Fruit fly (Drosophila melanogaster) whole organism, embryonic: ENCODE data around the gene Ipo9.

Experiments
- ATbp ChIP-seq: fragments of 200-800 bp; sonication (Bioruptor generic); optimal IDR thresholded peaks from 2 replicates; lab custom pipeline; 2017; ENCODE audit warnings: missing biosample characterization, mild to moderate bottlenecking, missing genetic modification characterization, missing genetic modification reagents
- CG10462 ChIP-seq: fragments of 200-800 bp; sonication (Bioruptor generic); optimal IDR thresholded peaks from 2 replicates; lab custom pipeline; 2016; ENCODE audit warnings: missing biosample characterization, missing genetic modification characterization
- CG11398 ChIP-seq: fragments of 200-800 bp; sonication (Bioruptor generic); optimal IDR thresholded peaks from 2 replicates; lab custom pipeline; 2016; ENCODE audit warnings: missing biosample characterization, missing genetic modification characterization
- CG11504 ChIP-seq: fragments of 200-800 bp; sonication (Bioruptor generic); optimal IDR thresholded peaks from 3 replicates; lab custom pipeline; 2019; ENCODE audit warnings: missing biosample characterization, mild to moderate bottlenecking, missing genetic modification characterization, moderate library complexity
- CG12071 ChIP-seq: fragments of 200-800 bp; sonication (Bioruptor generic); optimal IDR thresholded peaks from 3 replicates; lab custom pipeline; 2018; ENCODE audit warnings: missing biosample characterization, mild to moderate bottlenecking, missing genetic modification characterization
- CG13287 ChIP-seq: fragments of 200-800 bp; sonication (Bioruptor generic); IDR thresholded peaks from 2 replicates; pipeline ENCODE4 v1.3.6; 2022; ENCODE audit warnings: missing biosample characterization, missing genetic modification characterization; ENCODE audit not compliant: partially characterized antibody
- CG15269 ChIP-seq: fragments of 200-800 bp; sonication (Bioruptor generic); optimal IDR thresholded peaks from 2 replicates; lab custom pipeline; 2018; ENCODE audit warnings: missing biosample characterization, mild to moderate bottlenecking, missing genetic modification characterization, moderate library complexity
- CG15514 ChIP-seq: fragments of 200-800 bp; sonication (Bioruptor generic); optimal IDR thresholded peaks from 3 replicates; lab custom pipeline; 2017; ENCODE audit warnings: missing biosample characterization, missing genetic modification characterization, mild to moderate bottlenecking, moderate library complexity, missing genetic modification reagents
- CG1647 ChIP-seq: fragments of 200-800 bp; sonication (Bioruptor generic); optimal IDR thresholded peaks from 3 replicates; lab custom pipeline; 2016; ENCODE audit warnings: missing biosample characterization, missing genetic modification characterization
- CG18764 ChIP-seq: fragments of 200-800 bp; sonication (Bioruptor generic); optimal IDR thresholded peaks from 3 replicates; lab custom pipeline; 2016; ENCODE audit warnings: missing biosample characterization, missing genetic modification characterization
- CG2129 ChIP-seq: fragments of 200-800 bp; sonication (Bioruptor generic); IDR thresholded peaks from 2 replicates; pipeline ENCODE4 v1.3.6; 2022; ENCODE audit warnings: missing biosample characterization, missing genetic modification characterization; ENCODE audit not compliant: partially characterized antibody
- CG31441 ChIP-seq: fragments of 200-800 bp; sonication (Bioruptor generic); IDR thresholded peaks from 2 replicates; pipeline ENCODE4 v1.3.6; 2022; ENCODE audit warnings: missing biosample characterization, missing genetic modification characterization
- CG3995 ChIP-seq: fragments of 200-800 bp; sonication (Bioruptor generic); optimal IDR thresholded peaks from 3 replicates; lab custom pipeline; 2016; ENCODE audit warnings: missing biosample characterization, missing genetic modification characterization
- CG43689 ChIP-seq: fragments of 200-800 bp; sonication (Bioruptor generic); IDR thresholded peaks from 2 replicates; pipeline ENCODE4 v1.3.6; 2022; ENCODE audit warnings: missing biosample characterization, missing genetic modification characterization
- CG5953 ChIP-seq: fragments of 200-800 bp; sonication (Bioruptor generic); IDR thresholded peaks from 2 replicates; pipeline ENCODE4 v1.3.6; 2022; ENCODE audit warnings: missing biosample characterization, missing genetic modification characterization
- CG7839 ChIP-seq: fragments of 200-800 bp; sonication (Bioruptor generic); optimal IDR thresholded peaks from 3 replicates; lab custom pipeline; 2018; ENCODE audit warnings: missing biosample characterization, mild to moderate bottlenecking, missing genetic modification characterization, moderate library complexity
- CG7963 ChIP-seq: fragments of 200-800 bp; sonication (Bioruptor generic); IDR thresholded peaks from 3 replicates; pipeline ENCODE4 v1.3.6; 2022; ENCODE audit warnings: missing biosample characterization, missing genetic modification characterization; ENCODE audit not compliant: partially characterized antibody
- CG8290 ChIP-seq, 3 experiments: fragments of 200-800 bp; sonication (Bioruptor generic); optimal IDR thresholded peaks; 2 replicates each; lab custom pipeline; 2016 to 2019; ENCODE audit warnings: missing biosample characterization in 3 of 3, missing genetic modification characterization in 3 of 3, mild to moderate bottlenecking in 2 of 3, moderate library complexity in 1 of 3
- CG9797 ChIP-seq: fragments of 200-800 bp; sonication (Bioruptor generic); optimal IDR thresholded peaks from 3 replicates; lab custom pipeline; 2018; ENCODE audit warnings: missing biosample characterization, mild to moderate bottlenecking, missing genetic modification characterization
- Dref ChIP-seq: fragments of 200-800 bp; sonication (Bioruptor generic); IDR thresholded peaks from 2 replicates; pipeline ENCODE4 v1.3.6; 2022; ENCODE audit warnings: missing biosample characterization, missing genetic modification characterization
- Elba2 ChIP-seq: fragments of 200-800 bp; sonication (Bioruptor generic); optimal IDR thresholded peaks from 3 replicates; lab custom pipeline; 2016; ENCODE audit warnings: missing biosample characterization, missing genetic modification characterization
- Hmr ChIP-seq: fragments of 200-800 bp; sonication (Bioruptor generic); optimal IDR thresholded peaks from 3 replicates; lab custom pipeline; 2017; ENCODE audit warnings: mild to moderate bottlenecking, missing biosample characterization, missing genetic modification reagents, missing genetic modification characterization
- NK7.1 ChIP-seq: fragments of 200-800 bp; sonication (Bioruptor generic); optimal IDR thresholded peaks from 3 replicates; lab custom pipeline; 2016; ENCODE audit warnings: missing biosample characterization, missing genetic modification characterization
- PHDP ChIP-seq: fragments of 200-800 bp; sonication (Bioruptor generic); optimal IDR thresholded peaks from 3 replicates; lab custom pipeline; 2018; ENCODE audit warnings: missing biosample characterization, mild to moderate bottlenecking, missing genetic modification characterization, moderate library complexity
- Rx ChIP-seq: fragments of 200-800 bp; sonication (Bioruptor generic); IDR thresholded peaks from 2 replicates; pipeline ENCODE4 v1.3.6; 2022; ENCODE audit warnings: missing biosample characterization, missing genetic modification characterization
- bsh ChIP-seq, 2 experiments: fragments of 200-800 bp; sonication (Bioruptor generic); optimal IDR thresholded peaks; 2 replicates each; lab custom pipeline; 2017 to 2018; ENCODE audit warnings: mild to moderate bottlenecking in 2 of 2, missing biosample characterization in 2 of 2, missing genetic modification characterization in 2 of 2, moderate library complexity in 1 of 2
- cad ChIP-seq: fragments of >200 bp; optimal IDR thresholded peaks from 2 replicates; lab custom pipeline; 2017; ENCODE audit warnings: missing biosample characterization, missing genetic modification characterization
- danr ChIP-seq: fragments of 200-800 bp; sonication (Bioruptor generic); IDR thresholded peaks from 2 replicates; pipeline ENCODE4 v1.3.6; 2022; ENCODE audit warnings: missing biosample characterization, missing genetic modification characterization
- gem ChIP-seq: fragments of 200-800 bp; sonication (Bioruptor generic); optimal IDR thresholded peaks from 2 replicates; lab custom pipeline; 2019; ENCODE audit warnings: missing biosample characterization, mild to moderate bottlenecking, missing genetic modification characterization, moderate library complexity
- inv ChIP-seq: fragments of 200-800 bp; sonication (Bioruptor generic); IDR thresholded peaks from 2 replicates; pipeline ENCODE4 v1.3.6; 2022; ENCODE audit warnings: missing biosample characterization, missing genetic modification characterization; ENCODE audit not compliant: partially characterized antibody
- jumu ChIP-seq: fragments of 200-800 bp; sonication (Bioruptor generic); optimal IDR thresholded peaks from 3 replicates; lab custom pipeline; 2016; ENCODE audit warnings: missing biosample characterization, missing genetic modification characterization
- kay ChIP-seq: fragments of 200-800 bp; sonication (Bioruptor generic); optimal IDR thresholded peaks from 2 replicates; lab custom pipeline; 2016; ENCODE audit warnings: missing biosample characterization, missing genetic modification characterization
- lola ChIP-seq, 3 experiments: fragments of >200 bp in 2 of 3; fragments of 200-800 bp in 1 of 3; sonication (Bioruptor generic) in 1 of 3; optimal IDR thresholded peaks; 2 replicates each; lab custom pipeline; 2017 to 2019; ENCODE audit warnings: missing biosample characterization in 3 of 3, missing genetic modification characterization in 3 of 3, mild to moderate bottlenecking in 1 of 3, moderate library complexity in 1 of 3
- lov ChIP-seq, 2 experiments: fragments of 200-800 bp in 1 of 2; fragments of >200 bp in 1 of 2; sonication (Bioruptor generic) in 1 of 2; IDR thresholded peaks in 1 of 2; optimal IDR thresholded peaks in 1 of 2; 2 replicates in 1 of 2; 3 replicates in 1 of 2; pipeline versions ENCODE4 v1.3.6 to Lab custom; 2017 to 2022; ENCODE audit warnings: missing biosample characterization in 1 of 2, missing genetic modification characterization in 1 of 2
- nerfin-2 ChIP-seq: fragments of 200-800 bp; sonication (Bioruptor generic); IDR thresholded peaks from 2 replicates; pipeline ENCODE4 v1.3.6; 2022; ENCODE audit warnings: missing biosample characterization, missing genetic modification characterization; ENCODE audit not compliant: partially characterized antibody
- repo ChIP-seq: fragments of 200-800 bp; sonication (Bioruptor generic); optimal IDR thresholded peaks from 2 replicates; lab custom pipeline; 2016; ENCODE audit warnings: missing biosample characterization, missing genetic modification characterization
- row ChIP-seq: fragments of 200-800 bp; sonication (Bioruptor generic); IDR thresholded peaks from 3 replicates; pipeline ENCODE4 v1.3.6; 2022; ENCODE audit warnings: missing biosample characterization, missing genetic modification characterization
- scrt ChIP-seq: fragments of 200-800 bp; sonication (Bioruptor generic); optimal IDR thresholded peaks from 2 replicates; lab custom pipeline; 2018; ENCODE audit warnings: missing biosample characterization, mild to moderate bottlenecking, missing genetic modification characterization, moderate library complexity
- slou ChIP-seq: fragments of 200-800 bp; sonication (Bioruptor generic); optimal IDR thresholded peaks from 3 replicates; lab custom pipeline; 2016; ENCODE audit warnings: missing biosample characterization, missing genetic modification characterization
- sug ChIP-seq: fragments of 200-800 bp; optimal IDR thresholded peaks from 2 replicates; lab custom pipeline; 2019; ENCODE audit warnings: missing biosample characterization, mild to moderate bottlenecking, missing genetic modification characterization, moderate library complexity
- tin ChIP-seq: fragments of 200-800 bp; sonication (Bioruptor generic); optimal IDR thresholded peaks from 3 replicates; lab custom pipeline; 2016; ENCODE audit warnings: missing biosample characterization, missing genetic modification characterization
- tio ChIP-seq: fragments of 200-800 bp; sonication (Bioruptor generic); optimal IDR thresholded peaks from 2 replicates; lab custom pipeline; 2017; ENCODE audit warnings: missing biosample characterization, missing genetic modification characterization, inconsistent platforms
- unc-4 ChIP-seq: fragments of 200-800 bp; sonication (Bioruptor generic); IDR thresholded peaks from 2 replicates; pipeline ENCODE4 v1.3.6; 2022; ENCODE audit warnings: missing biosample characterization, missing genetic modification characterization; ENCODE audit not compliant: partially characterized antibody
- unpg ChIP-seq: fragments of 200-800 bp; sonication (Bioruptor generic); optimal IDR thresholded peaks from 3 replicates; lab custom pipeline; 2018; ENCODE audit warnings: missing biosample characterization, mild to moderate bottlenecking, missing genetic modification characterization, moderate library complexity
- wdn ChIP-seq: fragments of 200-800 bp; sonication (Bioruptor generic); IDR thresholded peaks from 2 replicates; pipeline ENCODE4 v1.3.6; 2022; ENCODE audit warnings: missing biosample characterization, missing genetic modification characterization
- wor ChIP-seq: fragments of 200-800 bp; sonication (Bioruptor generic); IDR thresholded peaks from 2 replicates; pipeline ENCODE4 v1.3.6; 2022; ENCODE audit warnings: missing biosample characterization, missing genetic modification characterization
- zen ChIP-seq: fragments of 200-800 bp; sonication (Bioruptor generic); optimal IDR thresholded peaks from 3 replicates; lab custom pipeline; 2018; ENCODE audit warnings: missing biosample characterization, mild to moderate bottlenecking, missing genetic modification characterization, moderate library complexity
- zfh1 ChIP-seq: fragments of 200-800 bp; sonication (Bioruptor generic); IDR thresholded peaks from 3 replicates; pipeline ENCODE4 v1.3.6; 2022; ENCODE audit warnings: missing biosample characterization, missing genetic modification characterization

The Ipo9 gene

dm6 chr3R:11409667-11410137 lies 2.6 kb upstream of the Ipo9 start, which contains the start of the genes mgr and Irbp (continued):
- TF ChIP-seq unc-4 (GFP tag; lab: Robert Waterston, UW), result peak; percentile 83
- peak; percentile 77 for TF ChIP-seq Dref
- TF ChIP-seq CG2129 (GFP tag; lab: Robert Waterston, UW), result peak; percentile 79
- TF ChIP-seq tio, result no peak
- TF ChIP-seq CG43689 (GFP tag; lab: Robert Waterston, UW), result peak; percentile 78
- TF ChIP-seq jumu, result peak; percentile 34
- peak; percentile 94 for TF ChIP-seq PHDP (tag; lab: Kevin White, UChicago)
- TF ChIP-seq CG11398 (GFP tag; lab: Kevin White, UChicago), result no peak
- peak; percentile 92 for TF ChIP-seq wdn (GFP tag; lab: Robert Waterston, UW)
- TF ChIP-seq row, result peak; percentile 97
- peak in 1 of 2 experiments; percentile 95 for TF ChIP-seq bsh (GFP tag; optimal IDR thresholded peaks at IDR 0.05; lab: Kevin White, UChicago)
- no peak for TF ChIP-seq cad (GFP tag; lab: Kevin White, UChicago)
- TF ChIP-seq CG11504 (tag; lab: Kevin White, UChicago), result peak; percentile 91
- TF ChIP-seq CG15514 (GFP tag; lab: Kevin White, UChicago), result peak; percentile 86
- TF ChIP-seq danr, result peak; percentile 87
- peak; percentile 52; the same call in 1 of the 3 replicates for TF ChIP-seq CG7963
- TF ChIP-seq CG8290 (GFP tag; optimal IDR thresholded peaks at IDR 0.05; lab: Kevin White, UChicago), result peak; percentile 83
- peak in 1 of 2 experiments; percentile 32 for TF ChIP-seq CG8290 (tag; optimal IDR thresholded peaks at IDR 0.05; lab: Kevin White, UChicago)
- TF ChIP-seq nerfin-2 (GFP tag; lab: Robert Waterston, UW), result peak; percentile 69
- no peak for TF ChIP-seq NK7.1 (GFP tag; lab: Kevin White, UChicago)
- TF ChIP-seq kay (GFP tag; lab: Kevin White, UChicago), result peak; percentile 90
- peak; percentile 96 for TF ChIP-seq unpg (GFP tag; lab: Kevin White, UChicago)
- peak; percentile 79 for TF ChIP-seq Rx
- peak; percentile 73 for TF ChIP-seq scrt
- TF ChIP-seq tin (GFP tag; lab: Kevin White, UChicago), result peak; percentile 90
- TF ChIP-seq gem (tag; lab: Kevin White, UChicago), result peak; percentile 97
- TF ChIP-seq Elba2, result peak; percentile 8
- peak; percentile 42 for TF ChIP-seq CG1647 (GFP tag; lab: Kevin White, UChicago)
- no peak for TF ChIP-seq CG12071 (GFP tag; lab: Kevin White, UChicago)
- peak; percentile 85 for TF ChIP-seq CG18764 (GFP tag; lab: Kevin White, UChicago)
- peak; percentile 95 for TF ChIP-seq zen
- no peak for TF ChIP-seq sug (tag; lab: Kevin White, UChicago)
- peak; percentile 90 for TF ChIP-seq CG15269 (tag; lab: Kevin White, UChicago)
- peak; percentile 93 for TF ChIP-seq Hmr
- peak; percentile 97 for TF ChIP-seq CG31441 (GFP tag; lab: Robert Waterston, UW)
- peak; percentile 40 for TF ChIP-seq CG3995 (GFP tag; lab: Kevin White, UChicago)
- TF ChIP-seq inv, result peak; percentile 75
- peak; percentile 65 for TF ChIP-seq CG10462
- peak; percentile 89 for TF ChIP-seq wor (GFP tag; lab: Robert Waterston, UW)
- peak; percentile 12 for TF ChIP-seq CG9797 (GFP tag; lab: Kevin White, UChicago)
- no peak for TF ChIP-seq repo
- peak in 1 of 3 experiments; percentile 93 for TF ChIP-seq lola (GFP tag; optimal IDR thresholded peaks at IDR 0.05; lab: Kevin White, UChicago)
- TF ChIP-seq CG13287 (GFP tag; lab: Robert Waterston, UW), result peak; percentile 93
- peak; percentile 82 for TF ChIP-seq ATbp (GFP tag; lab: Kevin White, UChicago)
- peak; percentile 93 for TF ChIP-seq zfh1 (GFP tag; lab: Robert Waterston, UW)
- no peak for TF ChIP-seq lov (optimal IDR thresholded peaks at IDR 0.05; lab: Kevin White, UChicago)
- TF ChIP-seq lov (GFP tag; IDR thresholded peaks at IDR 0.05; lab: Robert Waterston, UW), result peak; percentile 64; the same call in 1 of the 3 replicates
- TF ChIP-seq CG5953, result peak; percentile 73
- TF ChIP-seq CG7839 (tag; lab: Kevin White, UChicago), result peak; percentile 92
- peak; percentile 59 for TF ChIP-seq slou (GFP tag; lab: Kevin White, UChicago)
